Fruit fly (Drosophila melanogaster) whole organism, embryonic: ENCODE results near the gene CG31495.

ENCODE experiments used
- C15 ChIP-seq: fragments of 200-800 bp; sonication (Bioruptor generic); IDR thresholded peaks from 3 replicates; pipeline ENCODE4 v1.3.6; 2022; ENCODE audit warnings: missing biosample characterization, missing genetic modification characterization
- CG12391 ChIP-seq: fragments of 200-800 bp; sonication (Bioruptor generic); optimal IDR thresholded peaks from 3 replicates; lab custom pipeline; 2018; ENCODE audit warnings: missing biosample characterization, mild to moderate bottlenecking, missing genetic modification characterization, moderate library complexity
- CG12659 ChIP-seq: fragments of 200-800 bp; sonication (Bioruptor generic); optimal IDR thresholded peaks from 3 replicates; lab custom pipeline; 2017; ENCODE audit warnings: mild to moderate bottlenecking, missing biosample characterization, missing genetic modification reagents, missing genetic modification characterization
- CG13296 ChIP-seq: fragments of 200-800 bp; sonication (Bioruptor generic); optimal IDR thresholded peaks from 3 replicates; lab custom pipeline; 2018; ENCODE audit warnings: missing biosample characterization, mild to moderate bottlenecking, missing genetic modification characterization
- CG13894 ChIP-seq: fragments of 200-800 bp; sonication (Bioruptor generic); optimal IDR thresholded peaks from 3 replicates; lab custom pipeline; 2018; ENCODE audit warnings: missing biosample characterization, mild to moderate bottlenecking, missing genetic modification characterization, moderate library complexity
- CG15269 ChIP-seq: fragments of 200-800 bp; sonication (Bioruptor generic); optimal IDR thresholded peaks from 2 replicates; lab custom pipeline; 2018; ENCODE audit warnings: missing biosample characterization, mild to moderate bottlenecking, missing genetic modification characterization, moderate library complexity
- CG16863 ChIP-seq: fragments of 200-800 bp; sonication (Bioruptor generic); optimal IDR thresholded peaks from 3 replicates; lab custom pipeline; 2016; ENCODE audit warnings: missing biosample characterization, missing genetic modification characterization
- CG17829 ChIP-seq: fragments of 200-800 bp; optimal IDR thresholded peaks from 2 replicates; lab custom pipeline; 2019; ENCODE audit warnings: missing biosample characterization, mild to moderate bottlenecking, missing genetic modification characterization, moderate library complexity
- CG2129 ChIP-seq: fragments of 200-800 bp; sonication (Bioruptor generic); IDR thresholded peaks from 2 replicates; pipeline ENCODE4 v1.3.6; 2022; ENCODE audit warnings: missing biosample characterization, missing genetic modification characterization; ENCODE audit not compliant: partially characterized antibody
- CG32532 ChIP-seq: fragments of 200-800 bp; sonication (Bioruptor generic); IDR thresholded peaks from 2 replicates; pipeline ENCODE4 v1.3.6; 2022; ENCODE audit warnings: missing biosample characterization, missing genetic modification characterization
- CG32772 ChIP-seq: fragments of 200-800 bp; sonication (Bioruptor generic); IDR thresholded peaks from 2 replicates; pipeline ENCODE4 v1.3.6; 2022; ENCODE audit warnings: missing biosample characterization, missing genetic modification characterization
- CG5180 ChIP-seq: fragments of 200-800 bp; sonication (Bioruptor generic); optimal IDR thresholded peaks from 3 replicates; lab custom pipeline; 2017; ENCODE audit warnings: missing biosample characterization, missing genetic modification characterization, mild to moderate bottlenecking, moderate library complexity, missing genetic modification reagents
- CG7839 ChIP-seq: fragments of 200-800 bp; sonication (Bioruptor generic); optimal IDR thresholded peaks from 3 replicates; lab custom pipeline; 2018; ENCODE audit warnings: missing biosample characterization, mild to moderate bottlenecking, missing genetic modification characterization, moderate library complexity
- CG7928 ChIP-seq: fragments of 200-800 bp; sonication (Bioruptor generic); optimal IDR thresholded peaks from 2 replicates; lab custom pipeline; 2017; ENCODE audit warnings: missing biosample characterization, mild to moderate bottlenecking, missing genetic modification characterization
- CG8290 ChIP-seq, 3 experiments: fragments of 200-800 bp; sonication (Bioruptor generic); optimal IDR thresholded peaks; 2 replicates each; lab custom pipeline; 2016 to 2019; ENCODE audit warnings: missing biosample characterization in 3 of 3, missing genetic modification characterization in 3 of 3, mild to moderate bottlenecking in 2 of 3, moderate library complexity in 1 of 3
- CG8924 ChIP-seq: fragments of 200-800 bp; optimal IDR thresholded peaks from 3 replicates; lab custom pipeline; 2019; ENCODE audit warnings: missing biosample characterization, mild to moderate bottlenecking, missing genetic modification characterization, moderate library complexity
- CG9609 ChIP-seq: fragments of 200-800 bp; sonication (Bioruptor generic); optimal IDR thresholded peaks from 3 replicates; lab custom pipeline; 2016; ENCODE audit warnings: missing biosample characterization, missing genetic modification characterization
- CG9817 ChIP-seq: fragments of 200-800 bp; sonication (Bioruptor generic); optimal IDR thresholded peaks from 2 replicates; lab custom pipeline; 2018; ENCODE audit warnings: missing biosample characterization, mild to moderate bottlenecking, missing genetic modification characterization, moderate library complexity
- D ChIP-seq, 2 experiments: fragments of 200-800 bp in 1 of 2; fragments of >200 bp in 1 of 2; sonication (Bioruptor generic) in 1 of 2; optimal IDR thresholded peaks; 2 replicates in 1 of 2; 3 replicates in 1 of 2; lab custom pipeline; 2017; ENCODE audit warnings: mild to moderate bottlenecking in 1 of 2, missing biosample characterization in 1 of 2, missing genetic modification characterization in 1 of 2, missing genetic modification reagents in 1 of 2
- HLH4C ChIP-seq: fragments of 200-800 bp; sonication (Bioruptor generic); IDR thresholded peaks from 3 replicates; pipeline ENCODE4 v1.3.6; 2022; ENCODE audit warnings: missing biosample characterization, missing genetic modification characterization; ENCODE audit not compliant: partially characterized antibody
- HmgD ChIP-seq: fragments of 200-800 bp; sonication (Bioruptor generic); optimal IDR thresholded peaks from 3 replicates; lab custom pipeline; 2016; ENCODE audit warnings: missing biosample characterization, missing genetic modification characterization
- Hr78 ChIP-seq, 2 experiments: fragments of 200-800 bp in 1 of 2; fragments of >200 bp in 1 of 2; sonication (Bioruptor generic) in 1 of 2; optimal IDR thresholded peaks; 2 replicates each; lab custom pipeline; 2017 to 2019; ENCODE audit warnings: missing biosample characterization in 2 of 2, missing genetic modification characterization in 2 of 2, mild to moderate bottlenecking in 1 of 2, moderate library complexity in 1 of 2
- Kr ChIP-seq: fragments of 200-800 bp; sonication (Bioruptor generic); optimal IDR thresholded peaks from 2 replicates; lab custom pipeline; 2017; ENCODE audit warnings: missing biosample characterization, mild to moderate bottlenecking, missing genetic modification characterization
- NFAT ChIP-seq: fragments of 200-800 bp; sonication (Bioruptor generic); IDR thresholded peaks from 2 replicates; pipeline ENCODE4 v1.3.6; 2022; ENCODE audit warnings: missing biosample characterization, missing genetic modification characterization
- Rfx ChIP-seq: fragments of 200-800 bp; sonication (Bioruptor generic); IDR thresholded peaks from 2 replicates; pipeline ENCODE4 v1.3.6; 2022; ENCODE audit warnings: missing biosample characterization, missing genetic modification characterization
- Sox100B ChIP-seq: fragments of 200-800 bp; sonication (Bioruptor generic); optimal IDR thresholded peaks from 3 replicates; lab custom pipeline; 2018; ENCODE audit warnings: missing biosample characterization, mild to moderate bottlenecking, missing genetic modification characterization
- Sox102F ChIP-seq: fragments of 200-800 bp; sonication (Bioruptor generic); optimal IDR thresholded peaks from 2 replicates; lab custom pipeline; 2018; ENCODE audit warnings: missing biosample characterization, mild to moderate bottlenecking, missing genetic modification characterization, moderate library complexity
- Spps ChIP-seq: fragments of 200-800 bp; sonication (Bioruptor generic); optimal IDR thresholded peaks from 2 replicates; lab custom pipeline; 2018; ENCODE audit warnings: missing biosample characterization, mild to moderate bottlenecking, missing genetic modification characterization
- Xbp1 ChIP-seq: fragments of 200-800 bp; sonication (Bioruptor generic); optimal IDR thresholded peaks from 3 replicates; lab custom pipeline; 2016; ENCODE audit warnings: missing biosample characterization, mild to moderate bottlenecking, missing genetic modification characterization
- ap ChIP-seq: fragments of 200-800 bp; sonication (Bioruptor generic); IDR thresholded peaks from 2 replicates; pipeline ENCODE4 v1.3.6; 2022; ENCODE audit warnings: missing biosample characterization, missing genetic modification characterization
- btn ChIP-seq: fragments of 200-800 bp; sonication (Bioruptor generic); optimal IDR thresholded peaks from 2 replicates; lab custom pipeline; 2016; ENCODE audit warnings: missing biosample characterization, missing genetic modification characterization
- cad ChIP-seq: fragments of >200 bp; optimal IDR thresholded peaks from 2 replicates; lab custom pipeline; 2017; ENCODE audit warnings: missing biosample characterization, missing genetic modification characterization
- chinmo ChIP-seq: fragments of 200-800 bp; sonication (Bioruptor generic); IDR thresholded peaks from 4 replicates; pipeline ENCODE4 v1.3.6; 2022; ENCODE audit warnings: missing biosample characterization, missing genetic modification characterization; ENCODE audit not compliant: partially characterized antibody
- ci ChIP-seq: fragments of 200-800 bp; sonication (Bioruptor generic); IDR thresholded peaks from 3 replicates; pipeline ENCODE4 v1.3.6; 2022; ENCODE audit warnings: missing biosample characterization, missing genetic modification characterization
- danr ChIP-seq: fragments of 200-800 bp; sonication (Bioruptor generic); IDR thresholded peaks from 2 replicates; pipeline ENCODE4 v1.3.6; 2022; ENCODE audit warnings: missing biosample characterization, missing genetic modification characterization
- dysf ChIP-seq: fragments of 200-800 bp; sonication (Bioruptor generic); IDR thresholded peaks from 3 replicates; pipeline ENCODE4 v1.3.6; 2022; ENCODE audit warnings: missing biosample characterization, missing genetic modification characterization
- fd64A ChIP-seq: fragments of 200-800 bp; sonication (Bioruptor generic); optimal IDR thresholded peaks from 3 replicates; lab custom pipeline; 2018; ENCODE audit warnings: missing biosample characterization, mild to moderate bottlenecking, missing genetic modification characterization
- h ChIP-seq: fragments of >200 bp; optimal IDR thresholded peaks from 2 replicates; lab custom pipeline; 2017
- lilli ChIP-seq: fragments of 200-800 bp; sonication (Bioruptor generic); optimal IDR thresholded peaks from 3 replicates; lab custom pipeline; 2016; ENCODE audit warnings: missing biosample characterization, missing genetic modification characterization
- lmd ChIP-seq: fragments of 200-800 bp; sonication (Bioruptor generic); IDR thresholded peaks from 2 replicates; pipeline ENCODE4 v1.3.6; 2022; ENCODE audit warnings: missing biosample characterization, missing genetic modification characterization
- mirr ChIP-seq: fragments of 200-800 bp; sonication (Bioruptor generic); optimal IDR thresholded peaks from 3 replicates; lab custom pipeline; 2018; ENCODE audit warnings: missing biosample characterization, mild to moderate bottlenecking, missing genetic modification characterization
- pita ChIP-seq: fragments of 200-800 bp; sonication (Bioruptor generic); optimal IDR thresholded peaks from 2 replicates; lab custom pipeline; 2017; ENCODE audit warnings: missing biosample characterization, mild to moderate bottlenecking, missing genetic modification characterization
- pum ChIP-seq: fragments of 200-800 bp; sonication (Bioruptor generic); optimal IDR thresholded peaks from 2 replicates; lab custom pipeline; 2016; ENCODE audit warnings: missing biosample characterization, missing genetic modification characterization
- ro ChIP-seq: fragments of 200-800 bp; sonication (Bioruptor generic); IDR thresholded peaks from 2 replicates; pipeline ENCODE4 v1.3.6; 2022; ENCODE audit warnings: missing biosample characterization, missing genetic modification characterization
- sc ChIP-seq, 3 experiments: fragments of >200 bp in 2 of 3; fragments of 200-800 bp in 1 of 3; sonication (Bioruptor generic) in 1 of 3; optimal IDR thresholded peaks; 2 replicates in 2 of 3; 3 replicates in 1 of 3; lab custom pipeline; 2017; ENCODE audit warnings: mild to moderate bottlenecking in 1 of 3, missing biosample characterization in 1 of 3, missing genetic modification characterization in 1 of 3, missing genetic modification reagents in 1 of 3
- sob ChIP-seq: fragments of 200-800 bp; sonication (Bioruptor generic); IDR thresholded peaks from 2 replicates; pipeline ENCODE4 v1.3.6; 2022; ENCODE audit warnings: missing biosample characterization, missing genetic modification characterization
- tin ChIP-seq: fragments of 200-800 bp; sonication (Bioruptor generic); optimal IDR thresholded peaks from 3 replicates; lab custom pipeline; 2016; ENCODE audit warnings: missing biosample characterization, missing genetic modification characterization
- vfl ChIP-seq: fragments of 200-800 bp; sonication (Bioruptor generic); optimal IDR thresholded peaks from 2 replicates; lab custom pipeline; 2016; ENCODE audit warnings: missing biosample characterization, missing genetic modification characterization
- zf30C ChIP-seq: fragments of 200-800 bp; sonication (Bioruptor generic); optimal IDR thresholded peaks from 3 replicates; lab custom pipeline; 2018; ENCODE audit warnings: missing biosample characterization, mild to moderate bottlenecking, missing genetic modification characterization

CG31495 gene

dm6 chr3R:13800430-13800848 lies 39.3 kb downstream of the CG31495 start (continued):
- TF ChIP-seq Spps (tag; lab: Kevin White, UChicago): peak; percentile 75
- no peak for TF ChIP-seq zf30C (GFP tag; lab: Kevin White, UChicago)
- no peak for TF ChIP-seq HmgD (GFP tag; lab: Kevin White, UChicago)
- TF ChIP-seq CG17829: peak; percentile 77
- no peak for TF ChIP-seq h (lab: Kevin White, UChicago)
- peak; percentile 93 for TF ChIP-seq lmd (GFP tag; lab: Robert Waterston, UW)
- TF ChIP-seq CG7839 (tag; lab: Kevin White, UChicago): peak; percentile 92
- peak; percentile 95 for TF ChIP-seq CG32532 (GFP tag; lab: Robert Waterston, UW)
- TF ChIP-seq lilli (GFP tag; lab: Kevin White, UChicago): peak; percentile 79
- peak; percentile 93 for TF ChIP-seq sob (GFP tag; lab: Robert Waterston, UW)
- peak; percentile 92 for TF ChIP-seq Sox100B (GFP tag; lab: Kevin White, UChicago)
- TF ChIP-seq ap (GFP tag; lab: Robert Waterston, UW): peak; percentile 91
- TF ChIP-seq Hr78 (GFP tag; optimal IDR thresholded peaks at IDR 0.05; lab: Kevin White, UChicago): peak in 1 of 2 experiments; percentile 35
- peak; percentile 98 for TF ChIP-seq ci (GFP tag; lab: Robert Waterston, UW)
- TF ChIP-seq fd64A: peak; percentile 56
- TF ChIP-seq CG13296: peak; percentile 87
- peak; percentile 95 for TF ChIP-seq dysf
- TF ChIP-seq CG8924 (tag; lab: Kevin White, UChicago): peak; percentile 76
- TF ChIP-seq cad (GFP tag; lab: Kevin White, UChicago): no peak
- TF ChIP-seq CG16863 (GFP tag; lab: Kevin White, UChicago): peak; percentile 35
- peak; percentile 50 for TF ChIP-seq pum (GFP tag; lab: Kevin White, UChicago)
- peak; percentile 77 for TF ChIP-seq CG5180
- no peak for TF ChIP-seq D (optimal IDR thresholded peaks at IDR 0.05; lab: Kevin White, UChicago)
- peak; percentile 88 for TF ChIP-seq D (GFP tag; optimal IDR thresholded peaks at IDR 0.05; lab: Kevin White, UChicago)
- peak; percentile 74 for TF ChIP-seq NFAT (GFP tag; lab: Robert Waterston, UW)
- no peak for TF ChIP-seq pita (GFP tag; lab: Kevin White, UChicago)
- TF ChIP-seq Rfx (GFP tag; lab: Robert Waterston, UW): peak; percentile 92
- TF ChIP-seq Kr: no peak
- TF ChIP-seq Sox102F (GFP tag; lab: Kevin White, UChicago): peak; percentile 86
- no peak for TF ChIP-seq btn
- peak; percentile 94 for TF ChIP-seq CG32772 (GFP tag; lab: Robert Waterston, UW)
- TF ChIP-seq CG8290 (GFP tag; optimal IDR thresholded peaks at IDR 0.05; lab: Kevin White, UChicago): peak; percentile 83
- no peak for TF ChIP-seq CG8290 (tag; optimal IDR thresholded peaks at IDR 0.05; lab: Kevin White, UChicago)
- TF ChIP-seq C15: peak; percentile 78; the same call in 2 of the 3 replicates
- TF ChIP-seq CG7928: peak; percentile 41
- TF ChIP-seq danr (GFP tag; lab: Robert Waterston, UW): peak; percentile 74
- peak; percentile 65 for TF ChIP-seq vfl
- TF ChIP-seq chinmo (GFP tag; lab: Robert Waterston, UW): no peak
- peak; percentile 93 for TF ChIP-seq CG15269 (tag; lab: Kevin White, UChicago)
- TF ChIP-seq ro (GFP tag; lab: Robert Waterston, UW): peak; percentile 84
- peak; percentile 22 for TF ChIP-seq CG9609 (GFP tag; lab: Kevin White, UChicago)
- no peak for TF ChIP-seq mirr (GFP tag; lab: Kevin White, UChicago)
- peak; percentile 92 for TF ChIP-seq tin (GFP tag; lab: Kevin White, UChicago)
- TF ChIP-seq CG12391 (tag; lab: Kevin White, UChicago): peak; percentile 93
- peak; percentile 92 for TF ChIP-seq CG12659
- TF ChIP-seq CG9817 (tag; lab: Kevin White, UChicago): peak; percentile 79
- TF ChIP-seq sc (optimal IDR thresholded peaks at IDR 0.05; lab: Kevin White, UChicago): no peak
- TF ChIP-seq sc (GFP tag; optimal IDR thresholded peaks at IDR 0.05; lab: Kevin White, UChicago): peak; percentile 82
- 0 out of 3 replicates have a peak, but pooled peaks have one; percentile 12 for TF ChIP-seq HLH4C (GFP tag; lab: Robert Waterston, UW)
- TF ChIP-seq CG2129: no peak
- TF ChIP-seq CG13894 (tag; lab: Kevin White, UChicago): peak; percentile 95
- peak; percentile 83 for TF ChIP-seq Xbp1 (GFP tag; lab: Kevin White, UChicago)
